Fruit fly (Drosophila melanogaster): ENCODE measurements around the gene TrpRS-m.

DNA sequence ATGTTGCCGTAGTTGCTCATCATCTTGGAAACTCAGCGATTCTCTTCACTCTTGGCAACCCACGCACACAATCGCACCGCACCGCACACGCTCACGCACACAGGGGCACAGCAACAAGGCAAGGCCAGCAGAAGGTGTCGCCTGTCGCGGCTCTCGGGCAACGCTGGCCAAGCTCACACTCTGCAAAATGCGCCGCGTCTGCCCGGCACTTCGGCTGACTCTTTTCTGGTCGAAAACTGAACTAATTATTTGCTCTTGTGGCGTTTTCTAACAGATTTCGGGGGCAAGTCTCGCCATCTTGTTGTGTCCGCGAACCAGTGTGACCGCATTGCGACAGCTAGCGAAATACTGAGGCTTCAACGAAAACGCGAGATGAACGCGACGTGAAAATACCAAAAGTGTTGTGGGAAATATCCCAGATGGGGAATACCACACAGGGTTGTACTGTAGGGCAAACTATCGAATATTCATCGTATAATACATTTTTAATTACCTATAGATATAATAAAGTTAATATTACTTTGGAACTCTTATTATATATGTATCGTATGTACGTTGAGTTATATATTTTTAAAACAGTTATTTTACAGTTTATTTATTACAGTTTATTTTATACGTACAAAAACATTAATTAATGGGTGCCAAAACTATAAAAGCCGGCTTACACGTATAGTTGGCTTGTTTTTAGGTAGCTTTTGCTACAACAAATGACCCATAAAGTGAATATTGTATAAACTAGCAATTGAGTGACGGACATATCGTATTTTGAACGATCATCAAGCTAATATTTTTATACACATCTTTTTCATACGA lies 3.2 kb upstream of the TrpRS-m start, which contains the start of the genes MED19 and CG7430:
- no peak for TF ChIP-seq CG11617 (GFP tag; optimal IDR thresholded peaks at IDR 0.05)
- peak; percentile 50 for TF ChIP-seq cic (GFP tag; optimal IDR thresholded peaks at IDR 0.05)
- TF ChIP-seq Mnt (GFP tag; optimal IDR thresholded peaks at IDR 0.05) = peak; percentile 58
- TF ChIP-seq CG1620 (GFP tag; optimal IDR thresholded peaks at IDR 0.05) = no peak
- TF ChIP-seq CG14711 (tag; optimal IDR thresholded peaks at IDR 0.05) = peak; percentile 38
- TF ChIP-seq cnc (optimal IDR thresholded peaks at IDR 0.05) = no peak
- TF ChIP-seq Crg-1 (GFP tag; optimal IDR thresholded peaks at IDR 0.05) = no peak
- peak; percentile 8 for TF ChIP-seq pad (GFP tag; optimal IDR thresholded peaks at IDR 0.05)

Data from whole organism, adult.